Fruit fly (Drosophila melanogaster): Measurements from ENCODE around the gene Sr-CIV.

The Sr-CIV gene

DNA sequence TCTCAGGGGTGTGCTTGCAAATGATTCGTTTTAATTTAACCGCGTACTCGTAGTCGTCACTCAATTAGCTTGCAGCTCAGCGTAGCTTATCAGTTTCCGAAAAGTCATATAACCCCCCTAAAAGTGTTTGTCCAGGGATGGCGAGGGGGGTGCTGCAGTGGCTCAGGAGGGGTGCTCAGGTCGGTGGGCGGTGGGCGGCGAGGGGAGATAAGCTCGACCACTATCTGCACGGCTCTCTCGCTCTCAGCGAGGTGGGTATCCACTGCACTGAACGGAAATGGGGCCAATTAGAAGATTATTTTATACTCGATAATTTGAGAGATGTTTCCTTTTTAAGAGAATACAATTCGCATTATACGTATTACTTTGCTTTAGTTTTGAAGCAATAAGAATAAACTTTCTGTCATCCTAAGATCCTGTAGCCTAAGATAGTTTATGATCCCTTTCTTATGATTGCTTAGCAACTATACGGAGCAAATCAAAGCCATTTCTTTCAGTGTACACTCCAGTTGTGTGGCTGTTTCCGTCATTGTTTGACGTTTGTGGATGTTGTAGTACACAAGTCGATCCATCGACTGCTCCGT, 49.4 kb upstream of the Sr-CIV start (continued):
- peak; percentile 56 for TF ChIP-seq CG4424 (GFP tag; optimal IDR thresholded peaks at IDR 0.05)
- TF ChIP-seq ERR (GFP tag; optimal IDR thresholded peaks at IDR 0.05) = no peak
- no peak for TF ChIP-seq Dp (GFP tag; optimal IDR thresholded peaks at IDR 0.05)
- TF ChIP-seq Usf (GFP tag; optimal IDR thresholded peaks at IDR 0.05) = no peak
- TF ChIP-seq CG11247 (GFP tag; IDR thresholded peaks at IDR 0.05) = no peak
- TF ChIP-seq H2.0 (GFP tag; IDR thresholded peaks at IDR 0.05) = peak; percentile 27; the same call in 1 of the 2 replicates
- TF ChIP-seq Dip2 (GFP tag; IDR thresholded peaks at IDR 0.05) = no peak
- peak; percentile 53; the same call in 1 of the 2 replicates for TF ChIP-seq CG3847 (GFP tag; IDR thresholded peaks at IDR 0.05)
- peak; percentile 74; the same call in 2 of the 3 replicates for TF ChIP-seq CG17361 (GFP tag; IDR thresholded peaks at IDR 0.05)
- no peak for TF ChIP-seq dan (GFP tag; IDR thresholded peaks at IDR 0.05)
- no peak for TF ChIP-seq nau (GFP tag; optimal IDR thresholded peaks at IDR 0.05)
- TF ChIP-seq CG1024 (GFP tag; IDR thresholded peaks at IDR 0.05) = no peak
- TF ChIP-seq CG11085 (GFP tag; IDR thresholded peaks at IDR 0.05) = no peak
- peak; percentile 75 for TF ChIP-seq lmd (GFP tag; IDR thresholded peaks at IDR 0.05)
- peak; percentile 53 for TF ChIP-seq CG33557 (GFP tag; optimal IDR thresholded peaks at IDR 0.05)
- no peak for TF ChIP-seq CG9932 (GFP tag; IDR thresholded peaks at IDR 0.05)
- TF ChIP-seq Meics (GFP tag; optimal IDR thresholded peaks at IDR 0.05) = peak; percentile 46
- TF ChIP-seq CG7839 (tag; optimal IDR thresholded peaks at IDR 0.05) = peak; percentile 78
- TF ChIP-seq Ssrp (tag; optimal IDR thresholded peaks at IDR 0.05) = peak; percentile 82
- TF ChIP-seq Fer2 (tag; optimal IDR thresholded peaks at IDR 0.05) = peak; percentile 8
- peak; percentile 64; the same call in 1 of the 2 replicates for TF ChIP-seq wor (GFP tag; IDR thresholded peaks at IDR 0.05)
- peak; percentile 80 for TF ChIP-seq esg (GFP tag; conservative IDR thresholded peaks at IDR 0.05)
- no peak for TF ChIP-seq CG1832 (GFP tag; optimal IDR thresholded peaks at IDR 0.05)
- no peak for TF ChIP-seq p53 (GFP tag; optimal IDR thresholded peaks at IDR 0.05)
- no peak for TF ChIP-seq lov (optimal IDR thresholded peaks at IDR 0.05)
- TF ChIP-seq lov (GFP tag; IDR thresholded peaks at IDR 0.05) = no peak
- TF ChIP-seq Side (GFP tag; optimal IDR thresholded peaks at IDR 0.05) = peak; percentile 41
- peak; percentile 66; the same call in 1 of the 4 replicates for TF ChIP-seq chinmo (GFP tag; IDR thresholded peaks at IDR 0.05; ENCODE audit: partially characterized antibody)
- TF ChIP-seq fd64A (GFP tag; optimal IDR thresholded peaks at IDR 0.05) = no peak
- no peak; the same call in 1 of the 2 replicates for TF ChIP-seq Nf-YA (GFP tag; IDR thresholded peaks at IDR 0.05)
- TF ChIP-seq fd102C (GFP tag; optimal IDR thresholded peaks at IDR 0.05) = no peak
- peak; percentile 45 for TF ChIP-seq maf-S (GFP tag; optimal IDR thresholded peaks at IDR 0.05)
- TF ChIP-seq CG10274 (GFP tag; optimal IDR thresholded peaks at IDR 0.05) = peak; percentile 29
- TF ChIP-seq CG18764 (GFP tag; optimal IDR thresholded peaks at IDR 0.05) = no peak
- peak; percentile 53 for TF ChIP-seq CG1602 (GFP tag; optimal IDR thresholded peaks at IDR 0.05)
- peak; percentile 69; the same call in 2 of the 3 replicates for TF ChIP-seq CG11695 (GFP tag; IDR thresholded peaks at IDR 0.05)
- TF ChIP-seq jigr1 (GFP tag; IDR thresholded peaks at IDR 0.05) = peak; percentile 64; the same call in 1 of the 3 replicates
- peak; percentile 74 for TF ChIP-seq PHDP (tag; optimal IDR thresholded peaks at IDR 0.05)
- no peak for TF ChIP-seq CrebB (tag; optimal IDR thresholded peaks at IDR 0.05)
- TF ChIP-seq CG6683 (GFP tag; optimal IDR thresholded peaks at IDR 0.05) = peak; percentile 13
- TF ChIP-seq vnd (GFP tag; IDR thresholded peaks at IDR 0.05; ENCODE audit: partially characterized antibody) = no peak
- TF ChIP-seq stc (GFP tag; IDR thresholded peaks at IDR 0.05) = peak; percentile 61
- no peak for TF ChIP-seq ranshi (GFP tag; IDR thresholded peaks at IDR 0.05)
- TF ChIP-seq CG1529 (GFP tag; optimal IDR thresholded peaks at IDR 0.05) = peak; percentile 39
- no peak for TF ChIP-seq CG17186 (GFP tag; optimal IDR thresholded peaks at IDR 0.05)
- TF ChIP-seq CG2116 (GFP tag; optimal IDR thresholded peaks at IDR 0.05) = peak; percentile 19
- TF ChIP-seq NfI (GFP tag; optimal IDR thresholded peaks at IDR 0.05) = peak; percentile 66
- TF ChIP-seq Dref (GFP tag; IDR thresholded peaks at IDR 0.05) = no peak
- peak; percentile 99 for TF ChIP-seq crol (GFP tag; IDR thresholded peaks at IDR 0.05)
- TF ChIP-seq danr (GFP tag; IDR thresholded peaks at IDR 0.05) = peak; percentile 52; the same call in 1 of the 2 replicates
- TF ChIP-seq CG18262 (tag; optimal IDR thresholded peaks at IDR 0.05) = peak; percentile 67

Data from whole organism, embryonic.